Fruit fly (Drosophila melanogaster) whole organism, adult: Measurements from ENCODE around the gene CG46397.

Experiments
- CG11617 ChIP-seq: fragments of 200-800 bp; sonication (Bioruptor generic); optimal IDR thresholded peaks from 2 replicates; lab custom pipeline; 2017; ENCODE audit warnings: mild to moderate bottlenecking, missing biosample characterization, missing genetic modification reagents, missing genetic modification characterization
- CG12768 ChIP-seq: fragments of 200-800 bp; sonication (Bioruptor generic); optimal IDR thresholded peaks from 2 replicates; lab custom pipeline; 2017; ENCODE audit warnings: missing biosample characterization, missing genetic modification characterization, mild to moderate bottlenecking, moderate library complexity, missing genetic modification reagents
- CG14711 ChIP-seq: fragments of 200-800 bp; sonication (Bioruptor generic); optimal IDR thresholded peaks from 2 replicates; lab custom pipeline; 2018; ENCODE audit warnings: missing biosample characterization, mild to moderate bottlenecking, missing genetic modification characterization, moderate library complexity
- CG1620 ChIP-seq: fragments of 200-800 bp; sonication (Bioruptor generic); optimal IDR thresholded peaks from 2 replicates; lab custom pipeline; 2016; ENCODE audit warnings: missing biosample characterization, missing genetic modification characterization
- CG33017 ChIP-seq: fragments of 200-800 bp; sonication (Bioruptor generic); optimal IDR thresholded peaks from 2 replicates; lab custom pipeline; 2018; ENCODE audit warnings: missing biosample characterization, mild to moderate bottlenecking, missing genetic modification characterization, moderate library complexity
- CG5204 ChIP-seq: fragments of 200-800 bp; sonication (Bioruptor generic); optimal IDR thresholded peaks from 2 replicates; lab custom pipeline; 2016; ENCODE audit warnings: missing biosample characterization, missing genetic modification characterization
- CG7045 ChIP-seq: fragments of 200-800 bp; sonication (Bioruptor generic); optimal IDR thresholded peaks from 2 replicates; lab custom pipeline; 2017; ENCODE audit warnings: missing biosample characterization, mild to moderate bottlenecking, missing genetic modification characterization
- CG7101 ChIP-seq: fragments of 200-800 bp; sonication (Bioruptor generic); optimal IDR thresholded peaks from 2 replicates; lab custom pipeline; 2018; ENCODE audit warnings: missing biosample characterization, mild to moderate bottlenecking, missing genetic modification characterization, moderate library complexity
- Clk ChIP-seq: fragments of 200-800 bp; sonication (Bioruptor generic); optimal IDR thresholded peaks from 2 replicates; lab custom pipeline; 2017; ENCODE audit warnings: missing biosample characterization, missing genetic modification characterization
- Crg-1 ChIP-seq: fragments of 200-800 bp; sonication (Bioruptor generic); optimal IDR thresholded peaks from 2 replicates; lab custom pipeline; 2016; ENCODE audit warnings: missing biosample characterization, missing genetic modification characterization
- Hr96 ChIP-seq: fragments of 200-800 bp; sonication (Bioruptor generic); optimal IDR thresholded peaks from 2 replicates; lab custom pipeline; 2016; ENCODE audit warnings: missing biosample characterization, missing genetic modification characterization
- Mnt ChIP-seq: fragments of 200-800 bp; sonication (Bioruptor generic); optimal IDR thresholded peaks from 2 replicates; lab custom pipeline; 2016; ENCODE audit warnings: missing biosample characterization, mild to moderate bottlenecking, missing genetic modification characterization
- bab1 ChIP-seq: fragments of 200-800 bp; sonication (Bioruptor generic); optimal IDR thresholded peaks from 3 replicates; lab custom pipeline; 2019; ENCODE audit warnings: missing biosample characterization, mild to moderate bottlenecking, missing genetic modification characterization, moderate library complexity
- cic ChIP-seq: fragments of 200-800 bp; sonication (Bioruptor generic); optimal IDR thresholded peaks from 2 replicates; lab custom pipeline; 2017; ENCODE audit warnings: missing biosample characterization, mild to moderate bottlenecking, missing genetic modification characterization, moderate library complexity
- cnc ChIP-seq, 2 experiments: fragments of >200 bp; optimal IDR thresholded peaks; 2 replicates each; lab custom pipeline; 2017
- kay ChIP-seq: fragments of 200-800 bp; sonication (Bioruptor generic); peaks from one replicate; lab custom pipeline; 2016; ENCODE audit warnings: missing biosample characterization, missing genetic modification characterization, borderline replicate concordance
- ovo ChIP-seq: fragments of 200-800 bp; sonication (Bioruptor generic); optimal IDR thresholded peaks from 2 replicates; lab custom pipeline; 2016; ENCODE audit warnings: missing biosample characterization, missing genetic modification characterization
- pad ChIP-seq: fragments of 200-800 bp; sonication (Bioruptor generic); optimal IDR thresholded peaks from 3 replicates; lab custom pipeline; 2017; ENCODE audit warnings: missing biosample characterization, missing genetic modification characterization, mild to moderate bottlenecking, moderate library complexity, missing genetic modification reagents
- tj ChIP-seq: fragments of 200-800 bp; sonication (Bioruptor generic); optimal IDR thresholded peaks from 3 replicates; lab custom pipeline; 2017; ENCODE audit warnings: missing biosample characterization, mild to moderate bottlenecking, missing genetic modification characterization, moderate library complexity
- toe ChIP-seq: fragments of 200-800 bp; sonication (Bioruptor generic); optimal IDR thresholded peaks from 2 replicates; lab custom pipeline; 2016; ENCODE audit warnings: missing biosample characterization, missing genetic modification characterization

CG46397 gene

DNA sequence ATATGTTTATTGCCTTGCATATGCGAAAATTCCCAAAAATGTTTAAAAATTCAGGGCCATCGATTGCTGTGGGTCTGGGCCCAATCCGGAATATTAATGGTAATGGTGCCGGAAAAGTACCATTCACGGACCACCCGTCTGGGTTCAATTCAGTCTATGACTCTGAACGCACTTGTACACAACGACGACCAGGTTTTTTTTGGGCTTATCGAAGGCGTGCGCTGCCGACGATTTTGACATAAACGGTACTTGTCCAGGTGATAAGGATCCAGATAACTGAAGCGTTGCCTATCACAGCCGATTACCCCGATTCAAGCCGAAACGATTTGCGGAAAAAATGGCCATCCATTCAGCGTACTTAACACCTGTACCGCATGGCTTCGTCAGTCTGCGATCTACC, 44.5 kb downstream of the CG46397 start, which contains the start of gene CG9555:
Gene CG9555 (plus strand): TSS at position 153 of the 400 bp plus-strand sequence.
- TF ChIP-seq CG33017 (tag; lab: Kevin White, UChicago), result no peak
- TF ChIP-seq toe (GFP tag; lab: Kevin White, UChicago), result no peak
- TF ChIP-seq CG14711, result no peak
- no peak for TF ChIP-seq bab1 (GFP tag; lab: Kevin White, UChicago)
- TF ChIP-seq ovo (GFP tag; lab: Kevin White, UChicago), result no peak
- no peak for TF ChIP-seq CG12768 (GFP tag; lab: Kevin White, UChicago)
- TF ChIP-seq cic (GFP tag; lab: Kevin White, UChicago), result peak; percentile 36
- TF ChIP-seq Mnt, result peak; percentile 56
- no peak for TF ChIP-seq CG7045
- TF ChIP-seq CG1620, result no peak
- TF ChIP-seq pad (GFP tag; lab: Kevin White, UChicago), result no peak
- no peak for TF ChIP-seq CG7101 (tag; lab: Kevin White, UChicago)
- no peak for TF ChIP-seq kay
- no peak for TF ChIP-seq CG11617 (GFP tag; lab: Kevin White, UChicago)

DNA sequence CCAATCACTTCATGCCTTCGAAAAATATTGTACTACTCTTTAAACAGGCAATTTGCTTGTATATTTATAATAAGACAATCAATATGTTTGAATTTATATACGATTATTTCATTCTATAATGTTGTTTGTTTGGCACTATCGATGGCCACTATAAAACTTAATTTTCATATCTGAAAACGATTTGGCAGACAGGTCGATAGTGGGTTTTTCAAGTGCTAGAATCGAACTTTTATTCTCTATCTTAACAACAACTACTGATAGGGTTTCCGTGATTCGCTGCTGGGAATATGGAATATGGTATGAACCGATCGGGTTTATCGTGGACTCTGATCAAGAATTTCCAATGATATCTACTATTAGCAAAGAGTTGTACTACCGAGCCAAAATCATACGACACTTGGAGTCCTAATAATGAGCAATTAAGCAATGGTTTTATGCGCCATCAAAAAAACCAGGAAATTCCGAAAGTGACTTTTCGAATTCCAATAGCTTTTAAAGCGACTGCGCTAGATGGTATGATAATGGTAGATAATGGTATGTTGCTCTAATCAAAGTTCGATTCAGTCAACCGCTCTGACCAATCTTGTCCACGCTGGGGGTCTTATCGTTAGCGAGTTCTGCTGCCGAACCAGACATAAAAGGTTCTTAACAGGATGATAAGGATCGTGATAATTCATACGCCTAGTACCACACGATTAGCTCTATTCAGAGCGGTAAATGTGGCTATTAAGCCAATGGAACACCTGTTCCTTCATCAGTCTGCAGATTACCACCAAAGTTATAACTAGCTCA, 46.8 kb downstream of the CG46397 start, which contains the start of gene CG17906:
Gene CG17906 (plus strand): TSS at position 742 of the 792 bp plus-strand sequence.
- TF ChIP-seq CG14711 (no peak), pad (GFP tag; lab: Kevin White, UChicago) (no peak), Hr96 (GFP tag; lab: Kevin White, UChicago) (no peak), ovo (GFP tag; lab: Kevin White, UChicago) (no peak), CG7101 (tag; lab: Kevin White, UChicago) (no peak), toe (GFP tag; lab: Kevin White, UChicago) (no peak), CG11617 (GFP tag; lab: Kevin White, UChicago) (no peak), kay (no peak), CG33017 (tag; lab: Kevin White, UChicago) (no peak), cnc (optimal IDR thresholded peaks at IDR 0.05; lab: Kevin White, UChicago) (no peak), CG7045 (no peak), tj (GFP tag; lab: Kevin White, UChicago) (no peak), Mnt (no peak), Clk (no peak), CG5204 (GFP tag; lab: Kevin White, UChicago) (no peak), CG1620 (no peak), cic (GFP tag; lab: Kevin White, UChicago) (no peak), bab1 (GFP tag; lab: Kevin White, UChicago) (no peak), CG12768 (GFP tag; lab: Kevin White, UChicago) (no peak)

DNA sequence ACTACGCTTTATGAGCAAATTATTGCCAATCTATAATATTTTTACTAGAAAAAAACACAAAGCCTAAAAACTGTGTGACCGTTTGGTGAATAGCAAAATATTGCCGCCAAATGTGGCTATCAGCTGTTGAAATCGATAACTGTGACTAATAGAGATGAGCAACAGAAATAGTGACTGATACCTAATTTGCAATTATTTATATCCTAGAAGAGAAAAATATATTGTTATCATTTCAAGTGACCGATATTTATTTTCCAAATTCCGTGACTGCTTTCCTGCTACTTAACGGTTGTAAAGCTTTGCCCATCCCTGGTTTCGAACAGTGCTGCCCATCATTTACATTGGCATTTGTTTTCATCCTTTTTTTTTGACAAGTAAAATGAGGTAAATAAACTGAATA, 50.2 kb downstream of the CG46397 start, which contains the start of the genes alien and CG18661:
Gene alien (minus strand): TSS at position 95 of the 400 bp plus-strand sequence.
Gene CG18661 (plus strand): TSS at position 321 of the 400 bp plus-strand sequence.
- TF ChIP-seq CG11617 (GFP tag; lab: Kevin White, UChicago) (peak; percentile 56), Crg-1 (peak; percentile 59), Hr96 (GFP tag; lab: Kevin White, UChicago) (peak; percentile 84), Mnt (peak; percentile 55), Clk (peak; percentile 92), CG5204 (GFP tag; lab: Kevin White, UChicago) (peak; percentile 88), tj (GFP tag; lab: Kevin White, UChicago) (peak; percentile 36), toe (GFP tag; lab: Kevin White, UChicago) (peak; percentile 89), CG7045 (peak; percentile 80), CG14711 (peak; percentile 74), kay (peak; percentile 98), CG12768 (GFP tag; lab: Kevin White, UChicago) (peak; percentile 68), CG7101 (tag; lab: Kevin White, UChicago) (peak; percentile 74), cic (GFP tag; lab: Kevin White, UChicago) (peak; percentile 29), CG33017 (tag; lab: Kevin White, UChicago) (peak; percentile 31), cnc (optimal IDR thresholded peaks at IDR 0.05; lab: Kevin White, UChicago) (no peak), ovo (GFP tag; lab: Kevin White, UChicago) (peak; percentile 28), bab1 (GFP tag; lab: Kevin White, UChicago) (peak; percentile 71), pad (GFP tag; lab: Kevin White, UChicago) (peak; percentile 51), CG1620 (peak; percentile 76)
